Fruit fly (Drosophila melanogaster): ENCODE measurements around the gene rho.

- TF ChIP-seq vnd (GFP tag; IDR thresholded peaks at IDR 0.05; ENCODE audit: partially characterized antibody) (no peak), nmo (GFP tag; optimal IDR thresholded peaks at IDR 0.05) (no peak), CG17385 (GFP tag; optimal IDR thresholded peaks at IDR 0.05) (no peak), Med (GFP tag) (no peak), gfzf (GFP tag; optimal IDR thresholded peaks at IDR 0.05) (no peak), Six4 (GFP tag; optimal IDR thresholded peaks at IDR 0.05) (no peak), CG11398 (GFP tag; optimal IDR thresholded peaks at IDR 0.05) (no peak), sr (GFP tag; IDR thresholded peaks at IDR 0.05) (no peak)
Measured at dm6 chr3L:1418821-1419220, 44.8 kb upstream of the rho start.
